Fruit fly (Drosophila melanogaster) whole organism, embryonic: ENCODE results near the gene CG15891.

Experiments
- Ada2b ChIP-seq: fragments of 200-800 bp; sonication (Bioruptor generic); IDR thresholded peaks from 2 replicates; pipeline ENCODE4 v1.3.6; 2022; ENCODE audit warnings: missing biosample characterization, missing genetic modification characterization
- C15 ChIP-seq: fragments of 200-800 bp; sonication (Bioruptor generic); IDR thresholded peaks from 3 replicates; pipeline ENCODE4 v1.3.6; 2022; ENCODE audit warnings: missing biosample characterization, missing genetic modification characterization
- CG10366 ChIP-seq: fragments of 200-800 bp; sonication (Bioruptor generic); IDR thresholded peaks from 2 replicates; pipeline ENCODE4 v1.3.6; 2022; ENCODE audit warnings: missing biosample characterization, missing genetic modification characterization
- CG11398 ChIP-seq: fragments of 200-800 bp; sonication (Bioruptor generic); optimal IDR thresholded peaks from 2 replicates; lab custom pipeline; 2016; ENCODE audit warnings: missing biosample characterization, missing genetic modification characterization
- CG1233 ChIP-seq: fragments of 200-800 bp; sonication (Bioruptor generic); optimal IDR thresholded peaks from 4 replicates; lab custom pipeline; 2018; ENCODE audit warnings: missing biosample characterization, mild to moderate bottlenecking, missing genetic modification characterization
- CG13287 ChIP-seq: fragments of 200-800 bp; sonication (Bioruptor generic); IDR thresholded peaks from 2 replicates; pipeline ENCODE4 v1.3.6; 2022; ENCODE audit warnings: missing biosample characterization, missing genetic modification characterization; ENCODE audit not compliant: partially characterized antibody
- CG14860 ChIP-seq: fragments of 200-800 bp; sonication (Bioruptor generic); IDR thresholded peaks from 3 replicates; pipeline ENCODE4 v1.3.6; 2022; ENCODE audit warnings: missing biosample characterization, missing genetic modification characterization; ENCODE audit not compliant: partially characterized antibody
- CG1602 ChIP-seq: fragments of 200-800 bp; sonication (Bioruptor generic); optimal IDR thresholded peaks from 3 replicates; lab custom pipeline; 2016; ENCODE audit warnings: missing biosample characterization, missing genetic modification characterization
- CG1603 ChIP-seq: fragments of 200-800 bp; sonication (Bioruptor generic); optimal IDR thresholded peaks from 2 replicates; lab custom pipeline; 2019; ENCODE audit warnings: missing biosample characterization, mild to moderate bottlenecking, missing genetic modification characterization, moderate library complexity
- CG1647 ChIP-seq: fragments of 200-800 bp; sonication (Bioruptor generic); optimal IDR thresholded peaks from 3 replicates; lab custom pipeline; 2016; ENCODE audit warnings: missing biosample characterization, missing genetic modification characterization
- CG2120 ChIP-seq: fragments of 200-800 bp; sonication (Bioruptor generic); optimal IDR thresholded peaks from 3 replicates; lab custom pipeline; 2016; ENCODE audit warnings: missing biosample characterization, missing genetic modification characterization
- CG34224 ChIP-seq: fragments of 200-800 bp; sonication (Bioruptor generic); IDR thresholded peaks from 3 replicates; pipeline ENCODE4 v1.3.6; 2022; ENCODE audit warnings: missing biosample characterization, missing genetic modification characterization; ENCODE audit not compliant: partially characterized antibody
- CG3838 ChIP-seq: fragments of 200-800 bp; sonication (Bioruptor generic); optimal IDR thresholded peaks from 3 replicates; lab custom pipeline; 2016; ENCODE audit warnings: missing biosample characterization, missing genetic modification characterization
- CG4404 ChIP-seq: fragments of 200-800 bp; sonication (Bioruptor generic); IDR thresholded peaks from 2 replicates; pipeline ENCODE4 v1.3.6; 2022; ENCODE audit warnings: missing biosample characterization, missing genetic modification characterization
- CG5245 ChIP-seq: fragments of 200-800 bp; sonication (Bioruptor generic); optimal IDR thresholded peaks from 3 replicates; lab custom pipeline; 2016; ENCODE audit warnings: missing biosample characterization, missing genetic modification characterization
- CG6175 ChIP-seq: fragments of 200-800 bp; sonication (Bioruptor generic); IDR thresholded peaks from 3 replicates; pipeline ENCODE4 v1.3.6; 2022; ENCODE audit warnings: missing biosample characterization, missing genetic modification characterization
- CG6254 ChIP-seq: fragments of 200-800 bp; sonication (Bioruptor generic); optimal IDR thresholded peaks from 3 replicates; lab custom pipeline; 2017; ENCODE audit warnings: mild to moderate bottlenecking, missing biosample characterization, missing genetic modification reagents, missing genetic modification characterization
- CG6683 ChIP-seq: fragments of 200-800 bp; sonication (Bioruptor generic); optimal IDR thresholded peaks from 2 replicates; lab custom pipeline; 2017; ENCODE audit warnings: missing biosample characterization, mild to moderate bottlenecking, missing genetic modification characterization, missing genetic modification reagents
- CG7357 ChIP-seq: fragments of 200-800 bp; sonication (Bioruptor generic); IDR thresholded peaks from 3 replicates; pipeline ENCODE4 v1.3.6; 2022; ENCODE audit warnings: missing biosample characterization, missing genetic modification characterization
- CG7987 ChIP-seq: fragments of 200-800 bp; sonication (Bioruptor generic); optimal IDR thresholded peaks from 2 replicates; lab custom pipeline; 2018; ENCODE audit warnings: missing biosample characterization, mild to moderate bottlenecking, missing genetic modification characterization, moderate library complexity
- CG8290 ChIP-seq, 3 experiments: fragments of 200-800 bp; sonication (Bioruptor generic); optimal IDR thresholded peaks; 2 replicates each; lab custom pipeline; 2016 to 2019; ENCODE audit warnings: missing biosample characterization in 3 of 3, missing genetic modification characterization in 3 of 3, mild to moderate bottlenecking in 2 of 3, moderate library complexity in 1 of 3
- CG9876 ChIP-seq: fragments of 200-800 bp; sonication (Bioruptor generic); optimal IDR thresholded peaks from 2 replicates; lab custom pipeline; 2016; ENCODE audit warnings: missing biosample characterization, missing genetic modification characterization
- D19A ChIP-seq: fragments of 200-800 bp; optimal IDR thresholded peaks from 3 replicates; lab custom pipeline; 2019; ENCODE audit warnings: missing biosample characterization, mild to moderate bottlenecking, missing genetic modification characterization, moderate library complexity
- Dad ChIP-seq: fragments of 200-800 bp; sonication (Bioruptor generic); optimal IDR thresholded peaks from 3 replicates; lab custom pipeline; 2016; ENCODE audit warnings: missing biosample characterization, missing genetic modification characterization
- Dbx ChIP-seq: fragments of 200-800 bp; sonication (Bioruptor generic); IDR thresholded peaks from 3 replicates; pipeline ENCODE4 v1.3.6; 2022; ENCODE audit warnings: missing biosample characterization, missing genetic modification characterization
- Dref ChIP-seq: fragments of 200-800 bp; sonication (Bioruptor generic); IDR thresholded peaks from 2 replicates; pipeline ENCODE4 v1.3.6; 2022; ENCODE audit warnings: missing biosample characterization, missing genetic modification characterization
- E2f2 ChIP-seq: fragments of 200-800 bp; sonication (Bioruptor generic); IDR thresholded peaks from 2 replicates; pipeline ENCODE4 v1.3.6; 2022; ENCODE audit warnings: missing biosample characterization, missing genetic modification characterization
- Elba2 ChIP-seq: fragments of 200-800 bp; sonication (Bioruptor generic); optimal IDR thresholded peaks from 3 replicates; lab custom pipeline; 2016; ENCODE audit warnings: missing biosample characterization, missing genetic modification characterization
- Hsf ChIP-seq: fragments of 200-800 bp; sonication (Bioruptor generic); optimal IDR thresholded peaks from 3 replicates; lab custom pipeline; 2016; ENCODE audit warnings: missing biosample characterization, missing genetic modification characterization
- Lhr ChIP-seq: fragments of 200-800 bp; sonication (Bioruptor generic); optimal IDR thresholded peaks from 3 replicates; lab custom pipeline; 2017; ENCODE audit warnings: mild to moderate bottlenecking, missing biosample characterization, missing genetic modification reagents, missing genetic modification characterization
- Nf-YA ChIP-seq: fragments of 200-800 bp; sonication (Bioruptor generic); IDR thresholded peaks from 2 replicates; pipeline ENCODE4 v1.3.6; 2022; ENCODE audit warnings: missing biosample characterization, missing genetic modification characterization
- Trl ChIP-seq, 3 experiments: fragments of >200 bp in 2 of 3; fragments of 200-800 bp in 1 of 3; sonication (Bioruptor generic) in 1 of 3; optimal IDR thresholded peaks; 2 replicates in 1 of 3; 3 replicates in 2 of 3; lab custom pipeline; 2016 to 2017; ENCODE audit warnings: missing biosample characterization in 1 of 3, missing genetic modification characterization in 1 of 3
- Vsx1 ChIP-seq: fragments of 200-800 bp; sonication (Bioruptor generic); optimal IDR thresholded peaks from 2 replicates; lab custom pipeline; 2017; ENCODE audit warnings: missing biosample characterization, mild to moderate bottlenecking, missing genetic modification characterization, missing genetic modification reagents
- Xbp1 ChIP-seq: fragments of 200-800 bp; sonication (Bioruptor generic); optimal IDR thresholded peaks from 3 replicates; lab custom pipeline; 2016; ENCODE audit warnings: missing biosample characterization, mild to moderate bottlenecking, missing genetic modification characterization
- ara ChIP-seq: fragments of 200-800 bp; sonication (Bioruptor generic); IDR thresholded peaks from 2 replicates; pipeline ENCODE4 v1.3.6; 2022; ENCODE audit warnings: missing biosample characterization, missing genetic modification characterization
- dan ChIP-seq: fragments of 200-800 bp; sonication (Bioruptor generic); IDR thresholded peaks from 2 replicates; pipeline ENCODE4 v1.3.6; 2022; ENCODE audit warnings: missing biosample characterization, missing genetic modification characterization
- ems ChIP-seq: fragments of 200-800 bp; sonication (Bioruptor generic); optimal IDR thresholded peaks from 3 replicates; lab custom pipeline; 2016; ENCODE audit warnings: missing biosample characterization, missing genetic modification characterization
- fd96Cb ChIP-seq: fragments of 200-800 bp; sonication (Bioruptor generic); optimal IDR thresholded peaks from 2 replicates; lab custom pipeline; 2018; ENCODE audit warnings: missing biosample characterization, mild to moderate bottlenecking, missing genetic modification characterization, moderate library complexity
- gfzf ChIP-seq: fragments of 200-800 bp; sonication (Bioruptor generic); optimal IDR thresholded peaks from 2 replicates; lab custom pipeline; 2016; ENCODE audit warnings: missing biosample characterization, mild to moderate bottlenecking, missing genetic modification characterization, moderate library complexity
- ind ChIP-seq: fragments of 200-800 bp; sonication (Bioruptor generic); optimal IDR thresholded peaks from 3 replicates; lab custom pipeline; 2016; ENCODE audit warnings: missing biosample characterization, missing genetic modification characterization
- insv ChIP-seq, 2 experiments: fragments of 200-800 bp; sonication (Bioruptor generic); optimal IDR thresholded peaks; 3 replicates each; lab custom pipeline; 2016 to 2018; ENCODE audit warnings: missing biosample characterization in 2 of 2, missing genetic modification characterization in 2 of 2
- jigr1 ChIP-seq: fragments of 200-800 bp; sonication (Bioruptor generic); IDR thresholded peaks from 3 replicates; pipeline ENCODE4 v1.3.6; 2022; ENCODE audit warnings: missing biosample characterization, missing genetic modification characterization
- lab ChIP-seq: fragments of 200-800 bp; sonication (Bioruptor generic); optimal IDR thresholded peaks from 3 replicates; lab custom pipeline; 2017; ENCODE audit warnings: missing biosample characterization, missing genetic modification characterization, mild to moderate bottlenecking, moderate library complexity, missing genetic modification reagents
- pita ChIP-seq: fragments of 200-800 bp; sonication (Bioruptor generic); optimal IDR thresholded peaks from 2 replicates; lab custom pipeline; 2017; ENCODE audit warnings: missing biosample characterization, mild to moderate bottlenecking, missing genetic modification characterization
- repo ChIP-seq: fragments of 200-800 bp; sonication (Bioruptor generic); optimal IDR thresholded peaks from 2 replicates; lab custom pipeline; 2016; ENCODE audit warnings: missing biosample characterization, missing genetic modification characterization
- ro ChIP-seq: fragments of 200-800 bp; sonication (Bioruptor generic); IDR thresholded peaks from 2 replicates; pipeline ENCODE4 v1.3.6; 2022; ENCODE audit warnings: missing biosample characterization, missing genetic modification characterization
- salm ChIP-seq: fragments of 200-800 bp; sonication (Bioruptor generic); optimal IDR thresholded peaks from 2 replicates; lab custom pipeline; 2018; ENCODE audit warnings: missing biosample characterization, mild to moderate bottlenecking, missing genetic modification characterization
- sens ChIP-seq: fragments of 200-800 bp; sonication (Bioruptor generic); peaks from one replicate; lab custom pipeline; 2016; ENCODE audit warnings: missing biosample characterization, missing genetic modification characterization
- sr ChIP-seq: fragments of 200-800 bp; sonication (Bioruptor generic); IDR thresholded peaks from 3 replicates; pipeline ENCODE4 v1.3.6; 2022; ENCODE audit warnings: missing biosample characterization, missing genetic modification characterization
- ttk ChIP-seq: fragments of 200-800 bp; sonication (Bioruptor generic); IDR thresholded peaks from 2 replicates; pipeline ENCODE4 v2.1.2; 2022; ENCODE audit warnings: missing biosample characterization, missing genetic modification characterization
- wdn ChIP-seq: fragments of 200-800 bp; sonication (Bioruptor generic); IDR thresholded peaks from 2 replicates; pipeline ENCODE4 v1.3.6; 2022; ENCODE audit warnings: missing biosample characterization, missing genetic modification characterization

Gene CG15891

DNA sequence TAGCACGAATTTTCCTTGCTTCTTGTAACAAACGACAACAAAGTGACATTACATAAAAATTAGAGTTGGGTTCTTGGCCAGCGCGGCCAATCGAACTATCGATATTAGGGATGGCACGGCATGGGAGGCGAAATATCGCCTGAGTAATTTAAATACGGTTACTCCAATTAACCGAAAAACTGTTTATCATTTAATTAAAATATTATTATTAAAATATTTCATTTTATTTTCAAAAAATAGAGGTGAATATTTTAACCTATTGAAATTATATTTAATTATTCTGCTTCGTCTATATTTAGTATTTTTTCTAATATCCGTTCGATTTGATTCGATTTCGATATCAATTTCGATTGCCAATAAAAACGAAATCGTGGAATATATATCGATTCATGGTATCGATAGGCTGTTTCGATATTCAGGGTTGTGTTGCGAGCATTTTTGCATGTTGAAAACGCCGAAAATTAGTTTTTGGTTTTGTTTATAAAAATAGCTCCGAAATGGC, 39.7 kb downstream of the CG15891 start, which contains the start of the genes Rbcn-3A and Spx (continued):
- TF ChIP-seq CG4404 (no peak), CG8290 (GFP tag; optimal IDR thresholded peaks at IDR 0.05; lab: Kevin White, UChicago) (no peak), CG8290 (tag; optimal IDR thresholded peaks at IDR 0.05; lab: Kevin White, UChicago) (no peak), Trl (optimal IDR thresholded peaks at IDR 0.05; lab: Kevin White, UChicago) (no peak), Trl (GFP tag; optimal IDR thresholded peaks at IDR 0.05; lab: Kevin White, UChicago) (no peak), CG34224 (peak; percentile 81), Vsx1 (no peak), CG10366 (GFP tag; lab: Robert Waterston, UW) (no peak), insv (GFP tag; optimal IDR thresholded peaks at IDR 0.05; lab: Kevin White, UChicago) (no peak), CG7357 (GFP tag; lab: Robert Waterston, UW) (no peak), sr (GFP tag; lab: Robert Waterston, UW) (no peak), jigr1 (GFP tag; lab: Robert Waterston, UW) (no peak), CG6175 (GFP tag; lab: Robert Waterston, UW) (no peak), fd96Cb (tag; lab: Kevin White, UChicago) (no peak), CG7987 (GFP tag; lab: Kevin White, UChicago) (no peak), Dbx (GFP tag; lab: Robert Waterston, UW) (no peak), CG1602 (GFP tag; lab: Kevin White, UChicago) (peak; percentile 5), CG2120 (GFP tag; lab: Kevin White, UChicago) (peak; percentile 53), CG6254 (GFP tag; lab: Kevin White, UChicago) (no peak), repo (GFP tag; lab: Kevin White, UChicago) (no peak), pita (GFP tag; lab: Kevin White, UChicago) (no peak), gfzf (peak; percentile 16), sens (GFP tag; lab: Kevin White, UChicago) (peak; percentile 57), ro (GFP tag; lab: Robert Waterston, UW) (no peak), Nf-YA (GFP tag; lab: Robert Waterston, UW) (no peak), lab (GFP tag; lab: Kevin White, UChicago) (peak; percentile 34), dan (GFP tag; lab: Robert Waterston, UW) (no peak), CG13287 (GFP tag; lab: Robert Waterston, UW) (peak; percentile 87), CG6683 (GFP tag; lab: Kevin White, UChicago) (no peak), Xbp1 (GFP tag; lab: Kevin White, UChicago) (peak; percentile 40), CG3838 (GFP tag; lab: Kevin White, UChicago) (no peak), CG14860 (GFP tag; lab: Robert Waterston, UW) (peak; percentile 89), Elba2 (GFP tag; lab: Kevin White, UChicago) (no peak), CG5245 (GFP tag; lab: Kevin White, UChicago) (no peak), ems (GFP tag; lab: Kevin White, UChicago) (no peak), ind (GFP tag; lab: Kevin White, UChicago) (peak; percentile 32), ara (GFP tag; lab: Robert Waterston, UW) (no peak), CG11398 (no peak), Dref (peak; percentile 77), C15 (GFP tag; lab: Robert Waterston, UW) (no peak), Ada2b (no peak), Dad (GFP tag; lab: Kevin White, UChicago) (no peak), D19A (tag; lab: Kevin White, UChicago) (peak; percentile 21), Lhr (GFP tag; lab: Kevin White, UChicago) (peak; percentile 19), salm (tag; lab: Kevin White, UChicago) (no peak), CG1603 (peak; percentile 3), Hsf (GFP tag; lab: Kevin White, UChicago) (no peak), ttk (GFP tag; lab: Robert Waterston, UW) (no peak), CG1647 (GFP tag; lab: Kevin White, UChicago) (no peak), wdn (GFP tag; lab: Robert Waterston, UW) (no peak), E2f2 (GFP tag; lab: Robert Waterston, UW) (peak; percentile 34; the same call in 1 of the 2 replicates), CG9876 (no peak), CG1233 (GFP tag; lab: Kevin White, UChicago) (no peak)
